Worm (Caenorhabditis elegans) whole organism, L1 larva: ENCODE results near the gene spe-6.
A peak's percentile ranks its signal among the peaks of the same experiment; 100 is the strongest.

Source experiments
- C16A3.4 ChIP-seq: fragments of 150-350 bp; optimal IDR thresholded peaks from 2 replicates; lab custom pipeline; 2014; ENCODE audit warnings: missing biosample characterization, missing genetic modification characterization
- Y116A8C.19 ChIP-seq: sonication (generic microtip); optimal IDR thresholded peaks from 2 replicates; lab custom pipeline; 2016; ENCODE audit warnings: missing compliant biosample characterization, missing genetic modification characterization, borderline replicate concordance
- alr-1 ChIP-seq: fragments of 200-800 bp; sonication (Bioruptor generic); optimal IDR thresholded peaks from 2 replicates; lab custom pipeline; 2018; ENCODE audit warnings: borderline replicate concordance, mild to moderate bottlenecking, missing genetic modification characterization, missing compliant biosample characterization
- ama-1 ChIP-seq: fragments of 150-350 bp; optimal IDR thresholded peaks from 2 replicates; lab custom pipeline; 2014
- blmp-1 ChIP-seq: fragments of 150-350 bp; optimal IDR thresholded peaks from 2 replicates; lab custom pipeline; 2014; ENCODE audit warnings: missing biosample characterization, missing genetic modification characterization
- ceh-63 ChIP-seq: fragments of 200-800 bp; sonication (Bioruptor generic); optimal IDR thresholded peaks from 2 replicates; lab custom pipeline; 2018; ENCODE audit warnings: mild to moderate bottlenecking, missing genetic modification characterization, missing compliant biosample characterization
- ceh-8 ChIP-seq: fragments of 200-800 bp; sonication (Bioruptor generic); optimal IDR thresholded peaks from 2 replicates; lab custom pipeline; 2018; ENCODE audit warnings: mild to moderate bottlenecking, missing genetic modification characterization, moderate library complexity, missing compliant biosample characterization
- ceh-90 ChIP-seq: sonication (generic microtip); optimal IDR thresholded peaks from 2 replicates; lab custom pipeline; 2016; ENCODE audit warnings: missing genetic modification characterization, missing compliant biosample characterization
- dpl-1 ChIP-seq, 3 experiments: fragments of 150-350 bp in 2 of 3; sonication (generic microtip) in 1 of 3; optimal IDR thresholded peaks; 2 replicates each; lab custom pipeline; 2014 to 2017; ENCODE audit warnings: missing biosample characterization in 3 of 3, missing genetic modification characterization in 3 of 3, missing genetic modification reagents in 3 of 3
- efl-1 ChIP-seq, 4 experiments: fragments of 150-350 bp; optimal IDR thresholded peaks in 3 of 4; peaks in 1 of 4; 1 replicate in 1 of 4; 2 replicates in 3 of 4; lab custom pipeline; 2014; ENCODE audit warnings: missing biosample characterization in 2 of 4, missing genetic modification characterization in 2 of 4, missing genetic modification reagents in 2 of 4
- efl-3 ChIP-seq: fragments of 200-800 bp; sonication (Bioruptor generic); optimal IDR thresholded peaks from 2 replicates; lab custom pipeline; 2018; ENCODE audit warnings: mild to moderate bottlenecking, missing genetic modification characterization, missing compliant biosample characterization
- hpl-2 ChIP-seq: fragments of 150-350 bp; optimal IDR thresholded peaks from 2 replicates; lab custom pipeline; 2014; ENCODE audit warnings: missing biosample characterization, missing genetic modification reagents, missing genetic modification characterization
- jun-1 ChIP-seq: fragments of 150-350 bp; optimal IDR thresholded peaks from 2 replicates; lab custom pipeline; 2014; ENCODE audit warnings: missing biosample characterization, missing genetic modification reagents, missing genetic modification characterization
- lin-14 ChIP-seq: fragments of 200-800 bp; sonication (Bioruptor generic); optimal IDR thresholded peaks from 2 replicates; lab custom pipeline; 2018; ENCODE audit warnings: mild to moderate bottlenecking, missing genetic modification characterization, moderate library complexity, missing compliant biosample characterization
- lin-35 ChIP-seq, 2 experiments: fragments of 150-350 bp; optimal IDR thresholded peaks; 2 replicates each; lab custom pipeline; 2014; ENCODE audit warnings: missing biosample characterization in 2 of 2, missing genetic modification characterization in 2 of 2, missing genetic modification reagents in 2 of 2
- lin-39 ChIP-seq: fragments of 150-350 bp; optimal IDR thresholded peaks from 2 replicates; lab custom pipeline; 2014; ENCODE audit warnings: missing biosample characterization, missing genetic modification reagents, missing genetic modification characterization
- mab-9 ChIP-seq: fragments of 200-800 bp; sonication (Bioruptor generic); IDR thresholded peaks from 2 replicates; pipeline ENCODE4 v1.3.6; 2022; ENCODE audit warnings: missing genetic modification reagents, missing genetic modification characterization, missing compliant biosample characterization
- mdl-1 ChIP-seq, 2 experiments: fragments of 150-350 bp; optimal IDR thresholded peaks; 2 replicates each; lab custom pipeline; 2014 to 2017; ENCODE audit warnings: missing biosample characterization in 2 of 2, missing genetic modification characterization in 2 of 2, inconsistent platforms in 1 of 2
- mef-2 ChIP-seq: fragments of 150-350 bp; optimal IDR thresholded peaks from 2 replicates; lab custom pipeline; 2014; ENCODE audit warnings: missing biosample characterization, missing genetic modification characterization
- nhr-11 ChIP-seq: fragments of 150-350 bp; optimal IDR thresholded peaks from 2 replicates; lab custom pipeline; 2014; ENCODE audit warnings: missing biosample characterization, missing genetic modification characterization
- nhr-12 ChIP-seq: sonication (generic microtip); optimal IDR thresholded peaks from 2 replicates; lab custom pipeline; 2017; ENCODE audit warnings: missing biosample characterization, missing genetic modification characterization
- nhr-84 ChIP-seq: sonication (generic microtip); optimal IDR thresholded peaks from 2 replicates; lab custom pipeline; 2017; ENCODE audit warnings: missing biosample characterization, missing genetic modification characterization
- nhr-85 ChIP-seq: sonication (generic microtip); peaks from one replicate; lab custom pipeline; 2016; ENCODE audit warnings: missing genetic modification characterization, inconsistent platforms, missing compliant biosample characterization
- rnt-1 ChIP-seq: sonication (generic microtip); optimal IDR thresholded peaks from 2 replicates; lab custom pipeline; 2016; ENCODE audit warnings: mild to moderate bottlenecking, missing genetic modification characterization, moderate library complexity, missing compliant biosample characterization
- sox-4 ChIP-seq: sonication (generic microtip); optimal IDR thresholded peaks from 2 replicates; lab custom pipeline; 2016; ENCODE audit warnings: missing genetic modification characterization, missing compliant biosample characterization
- swsn-7 ChIP-seq: sonication (generic microtip); optimal IDR thresholded peaks from 2 replicates; lab custom pipeline; 2016; ENCODE audit warnings: missing genetic modification characterization, missing compliant biosample characterization
- unc-130 ChIP-seq: fragments of 150-350 bp; optimal IDR thresholded peaks from 2 replicates; lab custom pipeline; 2017; ENCODE audit warnings: missing biosample characterization, missing genetic modification characterization, inconsistent platforms
- vab-15 ChIP-seq: sonication (generic microtip); optimal IDR thresholded peaks from 2 replicates; lab custom pipeline; 2017; ENCODE audit warnings: missing genotype, mild to moderate bottlenecking, missing genetic modification characterization, missing compliant biosample characterization
- zag-1 ChIP-seq: fragments of 150-350 bp; optimal IDR thresholded peaks from 2 replicates; lab custom pipeline; 2014; ENCODE audit warnings: missing biosample characterization, missing genetic modification characterization

The spe-6 gene

DNA sequence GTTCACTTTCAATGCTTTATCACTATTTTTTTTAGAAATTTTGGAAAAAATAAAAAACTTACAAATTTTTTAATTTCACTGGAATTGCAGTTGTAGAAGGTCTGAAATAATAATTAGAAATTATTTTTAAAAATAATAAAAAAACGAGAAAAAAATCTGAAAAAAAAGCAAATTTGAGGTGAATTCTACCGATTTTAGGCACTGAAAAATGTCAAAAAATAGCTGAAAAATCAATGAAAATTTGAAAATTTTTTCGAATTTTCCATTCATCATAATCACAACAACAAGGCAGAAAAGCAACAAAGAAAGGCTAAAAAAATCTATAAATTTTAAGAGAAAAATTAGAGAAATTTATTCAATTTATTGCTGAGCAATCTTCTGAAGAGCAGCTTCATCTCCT lies 4.6 kb upstream of the spe-6 start, which contains the start of gene nars-2:
nars-2 (minus strand) TSS at position 101 of the 400 bp plus-strand sequence.
- TF ChIP-seq nhr-85 (tag; lab: Kevin White, UChicago) (no peak), jun-1 (tag; lab: Kevin White, UChicago) (no peak), nhr-12 (tag; lab: Kevin White, UChicago) (no peak), efl-3 (GFP tag; lab: Kevin White, UChicago) (no peak), unc-130 (tag; lab: Kevin White, UChicago) (no peak), zag-1 (no peak), C16A3.4 (tag; lab: Kevin White, UChicago) (no peak), alr-1 (no peak)

DNA sequence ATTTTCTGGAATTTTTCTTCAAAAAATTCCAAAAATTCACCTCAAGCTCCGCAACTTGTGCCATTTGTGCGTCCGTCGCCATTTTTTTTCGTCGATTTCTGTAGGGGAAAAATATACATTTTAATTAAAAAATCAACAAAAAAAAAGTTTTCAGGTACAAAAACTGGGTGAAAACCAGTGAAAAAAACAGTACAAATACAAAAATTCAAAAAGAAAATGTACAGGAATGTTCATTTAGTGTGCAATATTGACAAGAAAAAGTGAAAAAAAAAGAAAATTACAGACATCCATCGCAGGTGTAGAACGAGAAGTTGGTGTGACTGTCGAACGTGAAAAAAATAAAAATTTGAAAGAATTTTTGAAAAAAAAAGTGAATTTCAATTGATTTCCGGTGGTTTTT lies 2.5 kb upstream of the spe-6 start, which contains the start of gene tin-10:
tin-10 (minus strand) TSS at position 101 of the 400 bp plus-strand sequence.
- TF ChIP-seq C16A3.4 (tag; lab: Kevin White, UChicago) (no peak), nhr-84 (no peak), dpl-1 (GFP tag; optimal IDR thresholded peaks at IDR 0.05; lab: Kevin White, UChicago) (no peak), blmp-1 (tag; lab: Kevin White, UChicago) (no peak), alr-1 (no peak), ceh-63 (GFP tag; lab: Kevin White, UChicago) (no peak)

DNA sequence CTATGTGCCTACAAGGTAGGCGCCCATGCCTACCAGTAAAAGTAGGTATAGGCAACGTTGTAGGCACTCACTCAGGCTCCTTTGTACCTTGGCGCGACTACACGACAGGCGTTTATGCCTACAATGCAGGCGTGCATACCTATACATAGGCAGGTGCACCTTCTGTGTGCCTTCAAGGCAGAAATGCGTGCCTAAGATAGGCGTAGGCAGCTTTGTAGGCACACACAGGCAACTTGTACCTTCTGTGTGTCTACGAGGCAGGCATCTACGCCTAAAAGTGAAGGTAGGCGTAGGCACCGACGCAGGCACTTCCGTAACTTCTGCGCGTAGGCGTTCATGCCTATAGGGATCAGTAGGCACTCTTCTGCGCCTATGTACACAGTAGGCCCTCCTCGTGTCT lies 333 bp downstream of the spe-6 start:
- TF ChIP-seq alr-1 = peak; percentile 95
- no peak for TF ChIP-seq zag-1
- TF ChIP-seq, all 84 proteins: peak for 1

DNA sequence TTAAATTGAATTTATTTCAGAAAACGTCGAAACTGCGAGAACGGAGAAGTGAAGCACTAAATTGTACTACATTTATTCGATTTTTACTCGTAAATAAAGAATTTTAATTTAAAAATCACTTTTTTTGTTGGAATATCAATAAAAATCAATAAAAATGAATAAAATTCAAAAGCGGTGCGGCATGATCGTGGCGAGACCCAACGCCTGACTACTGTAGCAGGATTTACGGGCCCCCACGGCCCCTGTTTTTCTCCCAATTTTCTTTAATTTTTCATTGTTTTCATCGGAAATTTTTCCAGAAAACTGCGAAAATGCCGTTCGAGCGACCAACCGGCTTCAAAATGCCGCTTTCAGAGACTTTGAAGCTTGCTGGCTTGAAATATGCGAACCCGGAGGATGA lies 3.5 kb downstream of the spe-6 start, which contains the start of gene Y66D12A.19:
Y66D12A.19 (plus strand) TSS at position 266 of the 400 bp plus-strand sequence.
- TF ChIP-seq mef-2 (tag; lab: Kevin White, UChicago) = no peak
- TF ChIP-seq lin-35 (GFP tag; optimal IDR thresholded peaks at IDR 0.05; lab: Kevin White, UChicago) = no peak
- TF ChIP-seq sox-4 (tag; lab: Kevin White, UChicago) = no peak
- no peak for TF ChIP-seq nhr-11
- TF ChIP-seq rnt-1 (tag; lab: Kevin White, UChicago) = no peak
- TF ChIP-seq vab-15 = no peak
- TF ChIP-seq lin-14 (GFP tag; lab: Kevin White, UChicago) = no peak
- TF ChIP-seq mdl-1 (tag; optimal IDR thresholded peaks at IDR 0.05; lab: Kevin White, UChicago) = no peak
- no peak for TF ChIP-seq hpl-2 (GFP tag; lab: Kevin White, UChicago)
- TF ChIP-seq, all 84 proteins: peak for 0

DNA sequence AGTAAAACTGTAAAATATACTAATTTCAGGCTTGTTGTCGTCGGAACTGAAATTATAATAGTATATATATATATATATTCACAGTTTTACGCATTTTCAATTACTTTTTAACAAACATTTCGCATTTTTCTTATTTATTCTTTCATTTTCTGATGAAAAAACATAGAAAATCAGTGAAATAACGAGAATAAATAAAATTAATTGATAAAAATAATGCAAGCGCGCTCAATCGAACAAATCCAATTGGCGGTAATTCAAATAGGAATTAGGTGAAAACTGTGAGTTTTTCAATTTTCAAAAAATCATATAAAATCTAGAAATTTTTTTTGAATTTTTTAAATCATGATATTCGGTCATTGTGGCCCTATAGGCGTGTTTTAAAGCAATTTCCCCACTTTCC lies 4.8 kb downstream of the spe-6 start:
- TF ChIP-seq mab-9 (no peak), efl-1 (optimal IDR thresholded peaks at IDR 0.05; lab: Kevin White, UChicago) (peak in 1 of 2 experiments; percentile 32), efl-1 (GFP tag; optimal IDR thresholded peaks at IDR 0.05 in 1 of 2; lab: Kevin White, UChicago) (peak; percentile 10 to 92), unc-130 (tag; lab: Kevin White, UChicago) (no peak), ama-1 (lab: Kevin White, UChicago) (no peak), jun-1 (tag; lab: Kevin White, UChicago) (no peak), mef-2 (tag; lab: Kevin White, UChicago) (no peak), Y116A8C.19 (tag; lab: Kevin White, UChicago) (no peak), dpl-1 (GFP tag; optimal IDR thresholded peaks at IDR 0.05; lab: Kevin White, UChicago) (peak in 1 of 3 experiments; percentile 26), ceh-90 (tag; lab: Kevin White, UChicago) (no peak), lin-39 (tag; lab: Kevin White, UChicago) (no peak)

DNA sequence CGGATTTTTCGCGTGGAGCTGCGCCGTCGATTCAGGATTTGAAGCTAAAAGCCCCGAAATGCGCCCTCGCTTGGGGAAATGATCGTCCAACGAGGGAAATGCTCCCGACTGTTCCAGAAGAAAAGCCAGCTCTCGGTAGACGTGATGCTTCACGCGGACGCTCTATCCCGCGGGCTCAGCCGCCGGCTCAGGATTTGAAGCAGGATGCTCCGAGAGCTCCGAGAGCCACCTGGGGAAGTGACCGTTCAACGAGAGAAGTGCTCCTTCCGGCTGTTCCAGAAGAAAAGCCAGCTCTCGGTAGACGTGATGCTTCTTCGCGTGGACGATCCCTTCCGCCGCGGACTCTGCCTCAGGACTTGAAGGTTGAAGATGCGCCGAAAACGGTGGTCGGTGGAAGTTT lies 5.5 kb downstream of the spe-6 start:
- TF ChIP-seq rnt-1 (tag; lab: Kevin White, UChicago) = no peak
- no peak for TF ChIP-seq swsn-7 (tag; lab: Kevin White, UChicago)
- no peak for TF ChIP-seq ceh-90 (tag; lab: Kevin White, UChicago)
- peak; percentile 19 for TF ChIP-seq ceh-8 (GFP tag; lab: Kevin White, UChicago)
- TF ChIP-seq efl-1 (optimal IDR thresholded peaks at IDR 0.05; lab: Kevin White, UChicago) = no peak
- TF ChIP-seq efl-1 (GFP tag; optimal IDR thresholded peaks at IDR 0.05 in 1 of 2; lab: Kevin White, UChicago) = peak in 1 of 2 experiments; percentile 57
- TF ChIP-seq mef-2 (tag; lab: Kevin White, UChicago) = no peak
- TF ChIP-seq efl-3 (GFP tag; lab: Kevin White, UChicago) = no peak
